Worm (Caenorhabditis elegans) whole organism, L4 larva: ENCODE results near the gene F07A11.4.
A peak's percentile ranks its signal among the peaks of the same experiment; 100 is the strongest.

ENCODE experiments used
- D1046.2 ChIP-seq: fragments of 200-800 bp; sonication (Bioruptor generic); IDR thresholded peaks from 2 replicates; pipeline ENCODE4 v1.3.6; 2022; ENCODE audit warnings: missing genetic modification characterization, missing compliant biosample characterization
- F10B5.3 ChIP-seq: sonication (generic microtip); optimal IDR thresholded peaks from 2 replicates; lab custom pipeline; 2016; ENCODE audit warnings: mild to moderate bottlenecking, missing genetic modification characterization, missing compliant biosample characterization
- F37D6.2 ChIP-seq: sonication (generic microtip); optimal IDR thresholded peaks from 2 replicates; lab custom pipeline; 2016; ENCODE audit warnings: mild to moderate bottlenecking, missing genetic modification characterization, missing compliant biosample characterization
- F49E8.2 ChIP-seq: sonication (generic microtip); optimal IDR thresholded peaks from 2 replicates; lab custom pipeline; 2016; ENCODE audit warnings: missing compliant biosample characterization, mild to moderate bottlenecking, missing genetic modification characterization, borderline replicate concordance
- T20F7.1 ChIP-seq: fragments of 200-800 bp; sonication (Bioruptor generic); optimal IDR thresholded peaks from 2 replicates; lab custom pipeline; 2018; ENCODE audit warnings: mild to moderate bottlenecking, missing genetic modification characterization, missing compliant biosample characterization
- Y105C5A.15 ChIP-seq: fragments of 200-800 bp; sonication (Bioruptor generic); IDR thresholded peaks from 2 replicates; pipeline ENCODE4 v1.3.6; 2022; ENCODE audit warnings: missing genetic modification characterization, missing compliant biosample characterization
- ZK546.5 ChIP-seq, 2 experiments: sonication (generic microtip); optimal IDR thresholded peaks; 2 replicates each; lab custom pipeline; 2017; ENCODE audit warnings: missing biosample characterization in 2 of 2, missing genetic modification characterization in 2 of 2
- ceh-20 ChIP-seq: fragments of 200-800 bp; sonication (Bioruptor generic); IDR thresholded peaks from 2 replicates; pipeline ENCODE4 v1.3.6; 2022; ENCODE audit warnings: missing genetic modification reagents, missing genetic modification characterization, missing compliant biosample characterization
- ceh-28 ChIP-seq: fragments of 150-350 bp; optimal IDR thresholded peaks from 2 replicates; lab custom pipeline; 2014; ENCODE audit warnings: missing biosample characterization, missing genetic modification reagents, missing genetic modification characterization
- ceh-32 ChIP-seq: sonication (generic microtip); optimal IDR thresholded peaks from 2 replicates; lab custom pipeline; 2016; ENCODE audit warnings: mild to moderate bottlenecking, missing genetic modification characterization, missing compliant biosample characterization; ENCODE audit not compliant: poor library complexity
- ceh-62 ChIP-seq: sonication (generic microtip); optimal IDR thresholded peaks from 2 replicates; lab custom pipeline; 2017; ENCODE audit warnings: missing biosample characterization, missing genetic modification characterization
- ces-1 ChIP-seq: fragments of 150-350 bp; sonication (generic microtip); optimal IDR thresholded peaks from 4 replicates; lab custom pipeline; 2014; ENCODE audit warnings: missing biosample characterization, missing genetic modification reagents, missing genetic modification characterization
- cey-2 ChIP-seq: sonication (generic microtip); optimal IDR thresholded peaks from 3 replicates; lab custom pipeline; 2017; ENCODE audit warnings: missing genetic modification characterization, mild to moderate bottlenecking, missing compliant biosample characterization, antibody characterized with exemption, borderline replicate concordance; ENCODE audit not compliant: insufficient read depth
- daf-12 ChIP-seq: fragments of 150-350 bp; optimal IDR thresholded peaks from 2 replicates; lab custom pipeline; 2014; ENCODE audit warnings: missing biosample characterization, missing genetic modification reagents, missing genetic modification characterization
- daf-16 ChIP-seq, 3 experiments: sonication (generic microtip); optimal IDR thresholded peaks; 2 replicates each; lab custom pipeline; 2016 to 2017; ENCODE audit warnings: missing genetic modification characterization in 3 of 3, missing genetic modification reagents in 3 of 3, mild to moderate bottlenecking in 2 of 3, missing compliant biosample characterization in 2 of 3, missing biosample characterization in 1 of 3, moderate library complexity in 1 of 3
- dmd-6 ChIP-seq: fragments of 200-800 bp; sonication (Bioruptor generic); IDR thresholded peaks from 2 replicates; pipeline ENCODE4 v1.3.6; 2022; ENCODE audit warnings: missing genetic modification reagents, missing genetic modification characterization, missing compliant biosample characterization
- dmd-9 ChIP-seq: fragments of 200-800 bp; sonication (Bioruptor generic); IDR thresholded peaks from 2 replicates; pipeline ENCODE4 v1.3.6; 2022; ENCODE audit warnings: missing genetic modification reagents, missing genetic modification characterization, missing compliant biosample characterization
- duxl-1 ChIP-seq: sonication (generic microtip); optimal IDR thresholded peaks from 2 replicates; lab custom pipeline; 2016; ENCODE audit warnings: mild to moderate bottlenecking, missing genetic modification characterization, moderate library complexity, missing compliant biosample characterization; ENCODE audit not compliant: poor library complexity
- egl-27 ChIP-seq: sonication (generic microtip); optimal IDR thresholded peaks from 3 replicates; lab custom pipeline; 2017; ENCODE audit warnings: missing biosample characterization, missing genetic modification reagents, missing genetic modification characterization
- fos-1 ChIP-seq: fragments of 150-350 bp; optimal IDR thresholded peaks from 2 replicates; lab custom pipeline; 2014; ENCODE audit warnings: missing biosample characterization, missing genetic modification characterization
- hlh-11 ChIP-seq: fragments of 200-800 bp; sonication (Bioruptor generic); optimal IDR thresholded peaks from 2 replicates; lab custom pipeline; 2018; ENCODE audit warnings: mild to moderate bottlenecking, missing genetic modification characterization, missing compliant biosample characterization
- hlh-30 ChIP-seq: sonication (generic microtip); optimal IDR thresholded peaks from 2 replicates; lab custom pipeline; 2017; ENCODE audit warnings: antibody characterized with exemption, mild to moderate bottlenecking, missing genetic modification characterization, missing compliant biosample characterization; ENCODE audit not compliant: insufficient read depth
- lin-1 ChIP-seq: fragments of 200-800 bp; sonication (Bioruptor generic); IDR thresholded peaks from 2 replicates; pipeline ENCODE4 v1.3.6; 2022; ENCODE audit warnings: missing genetic modification reagents, missing genetic modification characterization, missing compliant biosample characterization
- lin-15B ChIP-seq: fragments of 150-350 bp; sonication (generic microtip); optimal IDR thresholded peaks from 3 replicates; lab custom pipeline; 2014; ENCODE audit warnings: missing biosample characterization, missing genetic modification characterization
- lin-29 ChIP-seq: fragments of 200-800 bp; sonication (Bioruptor generic); IDR thresholded peaks from 2 replicates; pipeline ENCODE4 v1.3.6; 2022; ENCODE audit warnings: missing genetic modification reagents, missing genetic modification characterization, missing compliant biosample characterization
- lsy-2 ChIP-seq, 2 experiments: fragments of 150-350 bp in 1 of 2; sonication (generic microtip) in 1 of 2; optimal IDR thresholded peaks; 2 replicates each; lab custom pipeline; 2014 to 2017; ENCODE audit warnings: missing biosample characterization in 2 of 2, missing genetic modification characterization in 2 of 2
- madf-9 ChIP-seq: fragments of 200-800 bp; sonication (Bioruptor generic); conservative IDR thresholded peaks from 2 replicates; pipeline ENCODE4 v1.3.6; 2022; ENCODE audit warnings: missing genetic modification reagents, missing genetic modification characterization, missing compliant biosample characterization
- mep-1 ChIP-seq: fragments of 150-350 bp; sonication (generic microtip); optimal IDR thresholded peaks from 3 replicates; lab custom pipeline; 2014; ENCODE audit warnings: missing biosample characterization, missing genetic modification characterization
- nhr-102 ChIP-seq: sonication (generic microtip); optimal IDR thresholded peaks from 2 replicates; lab custom pipeline; 2016; ENCODE audit warnings: mild to moderate bottlenecking, missing genetic modification characterization, moderate library complexity, missing compliant biosample characterization
- nhr-11 ChIP-seq: fragments of 150-350 bp; optimal IDR thresholded peaks from 2 replicates; lab custom pipeline; 2014; ENCODE audit warnings: missing biosample characterization, missing genetic modification characterization
- nhr-28 ChIP-seq: fragments of 150-350 bp; optimal IDR thresholded peaks from 2 replicates; lab custom pipeline; 2014; ENCODE audit warnings: missing biosample characterization, missing genetic modification characterization
- nhr-41 ChIP-seq: fragments of 200-800 bp; sonication (Bioruptor generic); IDR thresholded peaks from 2 replicates; pipeline ENCODE4 v1.3.6; 2022; ENCODE audit warnings: missing genetic modification reagents, missing genetic modification characterization, missing compliant biosample characterization
- nhr-48 ChIP-seq: sonication (generic microtip); optimal IDR thresholded peaks from 2 replicates; lab custom pipeline; 2016; ENCODE audit warnings: mild to moderate bottlenecking, missing genetic modification characterization, missing compliant biosample characterization
- nhr-76 ChIP-seq: fragments of 150-350 bp; optimal IDR thresholded peaks from 2 replicates; lab custom pipeline; 2014; ENCODE audit warnings: missing biosample characterization, missing genetic modification characterization
- php-3 ChIP-seq: fragments of 200-800 bp; sonication (Bioruptor generic); IDR thresholded peaks from 2 replicates; pipeline ENCODE4 v1.3.6; 2022; ENCODE audit warnings: missing genetic modification reagents, missing genetic modification characterization, missing compliant biosample characterization
- pqm-1 ChIP-seq: sonication (generic microtip); optimal IDR thresholded peaks from 2 replicates; lab custom pipeline; 2017; ENCODE audit warnings: missing biosample characterization, missing genetic modification characterization
- saeg-2 ChIP-seq: fragments of 200-800 bp; sonication (Bioruptor generic); IDR thresholded peaks from 2 replicates; pipeline ENCODE4 v1.3.6; 2022; ENCODE audit warnings: missing genetic modification reagents, missing genetic modification characterization, missing compliant biosample characterization
- sdz-12 ChIP-seq: fragments of 200-800 bp; sonication (Bioruptor generic); optimal IDR thresholded peaks from 2 replicates; lab custom pipeline; 2018; ENCODE audit warnings: mild to moderate bottlenecking, missing genetic modification characterization, missing compliant biosample characterization
- set-16 ChIP-seq: fragments of 200-800 bp; sonication (Bioruptor generic); IDR thresholded peaks from 2 replicates; pipeline ENCODE4 v1.3.6; 2022; ENCODE audit warnings: missing genetic modification reagents, missing genetic modification characterization, missing compliant biosample characterization
- tag-97 ChIP-seq: fragments of 200-800 bp; sonication (Bioruptor generic); IDR thresholded peaks from 2 replicates; pipeline ENCODE4 v1.3.6; 2022; ENCODE audit warnings: missing genetic modification characterization, missing compliant biosample characterization
- tra-1 ChIP-seq: fragments of 200-800 bp; sonication (Bioruptor generic); IDR thresholded peaks from 2 replicates; pipeline ENCODE4 v1.3.6; 2022; ENCODE audit warnings: missing genetic modification reagents, missing genetic modification characterization, missing compliant biosample characterization
- unc-130 ChIP-seq: sonication (generic microtip); optimal IDR thresholded peaks from 2 replicates; lab custom pipeline; 2016; ENCODE audit warnings: missing genetic modification reagents, missing genetic modification characterization, missing compliant biosample characterization
- vab-7 ChIP-seq: fragments of 200-800 bp; sonication (Bioruptor generic); IDR thresholded peaks from 2 replicates; pipeline ENCODE4 v1.3.6; 2022; ENCODE audit warnings: missing genetic modification reagents, missing genetic modification characterization, missing compliant biosample characterization
- zfp-3 ChIP-seq: fragments of 200-800 bp; sonication (Bioruptor generic); conservative IDR thresholded peaks from 2 replicates; pipeline ENCODE4 v1.3.6; 2022; ENCODE audit warnings: missing genetic modification reagents, missing genetic modification characterization, missing compliant biosample characterization
- ztf-11 ChIP-seq: fragments of 150-350 bp; optimal IDR thresholded peaks from 2 replicates; lab custom pipeline; 2014; ENCODE audit warnings: missing biosample characterization, missing genetic modification characterization
- ztf-7 ChIP-seq: fragments of 150-350 bp; optimal IDR thresholded peaks from 2 replicates; lab custom pipeline; 2014; ENCODE audit warnings: missing biosample characterization, missing genetic modification characterization

Gene F07A11.4

DNA sequence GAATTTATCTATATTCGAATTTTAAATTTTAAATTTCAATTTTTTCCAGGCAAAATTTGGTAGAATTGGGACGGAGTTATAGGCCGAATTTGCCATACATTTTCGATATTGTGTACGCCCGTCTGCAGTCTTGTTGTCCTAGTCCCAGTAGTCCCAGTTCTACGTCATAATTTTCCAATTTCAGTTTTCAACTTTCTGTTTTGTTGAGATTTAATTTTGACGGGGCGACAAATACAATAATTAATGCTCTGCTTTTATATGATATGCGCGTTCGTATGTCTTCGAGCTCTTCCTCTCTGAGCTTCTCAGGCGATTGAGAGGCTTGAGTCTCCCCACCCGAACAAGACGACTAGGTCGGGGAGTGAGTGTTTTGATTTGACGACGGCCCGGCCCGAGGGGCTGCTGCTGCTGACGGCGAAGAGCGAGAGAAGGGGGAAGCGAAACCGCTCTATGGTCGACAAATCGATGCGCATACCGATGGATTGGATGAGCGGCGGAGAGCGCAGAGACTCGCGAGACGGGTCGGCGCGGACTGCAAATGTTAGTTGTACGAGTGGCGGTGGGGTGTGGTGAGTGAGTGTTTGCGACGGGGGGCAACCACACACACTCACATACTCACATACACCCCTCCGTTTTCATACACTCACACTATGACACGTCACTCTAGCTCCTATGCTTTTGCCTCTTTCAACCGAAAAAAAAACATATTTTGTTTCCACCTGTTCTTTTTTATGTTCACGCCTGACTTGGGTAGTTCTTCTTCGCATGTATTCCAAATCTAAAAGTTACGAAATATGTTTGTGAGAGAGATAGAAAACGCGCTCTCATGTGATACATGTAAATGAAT, 34.1 kb downstream of the F07A11.4 start (continued):
- no peak for TF ChIP-seq sdz-12 (GFP tag; lab: Kevin White, UChicago)
- TF ChIP-seq vab-7 (GFP tag; lab: Robert Waterston, UW) = no peak
- TF ChIP-seq ceh-32 (tag; lab: Kevin White, UChicago) = no peak
- TF ChIP-seq dmd-6 = peak; percentile 80
- TF ChIP-seq daf-16 (GFP tag; optimal IDR thresholded peaks at IDR 0.05; lab: Kevin White, UChicago) = peak in 1 of 2 experiments; percentile 20
- TF ChIP-seq daf-16 (tag; optimal IDR thresholded peaks at IDR 0.05; lab: Kevin White, UChicago) = peak; percentile 30
- TF ChIP-seq madf-9 (GFP tag; lab: Robert Waterston, UW) = peak; percentile 60; the same call in 1 of the 2 replicates
- no peak for TF ChIP-seq unc-130 (GFP tag; lab: Kevin White, UChicago)
- TF ChIP-seq ceh-28 = peak; percentile 80
- peak; percentile 47 for TF ChIP-seq nhr-48
- 0 out of 2 replicates have a peak, but pooled peaks have one; percentile 19 for TF ChIP-seq tag-97 (GFP tag; lab: Robert Waterston, UW)
- TF ChIP-seq lin-1 (GFP tag; lab: Robert Waterston, UW) = peak; percentile 60
- TF ChIP-seq nhr-28 (tag; lab: Kevin White, UChicago) = peak; percentile 79
- peak; percentile 61; the same call in 1 of the 2 replicates for TF ChIP-seq tra-1 (GFP tag; lab: Robert Waterston, UW)
- TF ChIP-seq lin-29 (GFP tag; lab: Robert Waterston, UW) = no peak
- TF ChIP-seq nhr-11 (tag; lab: Kevin White, UChicago) = peak; percentile 88
- TF ChIP-seq F49E8.2 (tag; lab: Kevin White, UChicago) = no peak
- no peak for TF ChIP-seq D1046.2
- no peak for TF ChIP-seq ztf-7 (tag; lab: Kevin White, UChicago)
- 0 out of 2 replicates have a peak, but pooled peaks have one; percentile 31 for TF ChIP-seq zfp-3
- peak; percentile 95 for TF ChIP-seq hlh-11 (tag; lab: Kevin White, UChicago)
- TF ChIP-seq ceh-62 (tag; lab: Kevin White, UChicago) = no peak
- peak; percentile 87 for TF ChIP-seq ceh-20 (GFP tag; lab: Robert Waterston, UW)
- peak; percentile 57 for TF ChIP-seq duxl-1 (tag; lab: Kevin White, UChicago)
- TF ChIP-seq mep-1 = peak; percentile 90
- no peak for TF ChIP-seq ztf-11
- TF ChIP-seq php-3 (GFP tag; lab: Robert Waterston, UW) = no peak
- TF ChIP-seq ZK546.5 (tag; optimal IDR thresholded peaks at IDR 0.05; lab: Kevin White, UChicago) = no peak
- peak; percentile 56 to 74 for TF ChIP-seq lsy-2 (tag; optimal IDR thresholded peaks at IDR 0.05; lab: Kevin White, UChicago)
- no peak for TF ChIP-seq cey-2
- TF ChIP-seq ces-1 (GFP tag; lab: Kevin White, UChicago) = no peak
- TF ChIP-seq saeg-2 = peak; percentile 65; the same call in 1 of the 2 replicates
- TF ChIP-seq, all 104 proteins: peak for 56

- TF ChIP-seq nhr-41 (GFP tag; lab: Robert Waterston, UW) = no peak
- no peak for TF ChIP-seq T20F7.1 (GFP tag; lab: Kevin White, UChicago)
- no peak for TF ChIP-seq zfp-3
- no peak for TF ChIP-seq F37D6.2
- peak; percentile 49 for TF ChIP-seq set-16 (GFP tag; lab: Robert Waterston, UW)
- TF ChIP-seq lin-15B = no peak
- TF ChIP-seq sdz-12 (GFP tag; lab: Kevin White, UChicago) = no peak
- no peak for TF ChIP-seq daf-12
- TF ChIP-seq mep-1 = peak; percentile 87
- TF ChIP-seq saeg-2 = peak; percentile 45; the same call in 1 of the 2 replicates
- TF ChIP-seq unc-130 (GFP tag; lab: Kevin White, UChicago) = no peak
- TF ChIP-seq hlh-11 (tag; lab: Kevin White, UChicago) = peak; percentile 95
- TF ChIP-seq lsy-2 (tag; optimal IDR thresholded peaks at IDR 0.05; lab: Kevin White, UChicago) = peak; percentile 82 to 83
- TF ChIP-seq lin-29 (GFP tag; lab: Robert Waterston, UW) = no peak
- TF ChIP-seq Y105C5A.15 (GFP tag; lab: Robert Waterston, UW) = no peak
- no peak for TF ChIP-seq nhr-76 (tag; lab: Kevin White, UChicago)
- TF ChIP-seq pqm-1 (tag; lab: Kevin White, UChicago) = peak; percentile 25
- TF ChIP-seq fos-1 = peak; percentile 64
- TF ChIP-seq egl-27 (tag; lab: Kevin White, UChicago) = no peak
- TF ChIP-seq hlh-30 = peak; percentile 76
- TF ChIP-seq F10B5.3 = no peak
- TF ChIP-seq nhr-102 = peak; percentile 51
- TF ChIP-seq dmd-9 (GFP tag; lab: Robert Waterston, UW) = peak; percentile 60; the same call in 1 of the 2 replicates
- peak; percentile 57; the same call in 1 of the 2 replicates for TF ChIP-seq tra-1 (GFP tag; lab: Robert Waterston, UW)
- no peak for TF ChIP-seq ceh-62 (tag; lab: Kevin White, UChicago)
- peak; percentile 56 for TF ChIP-seq duxl-1 (tag; lab: Kevin White, UChicago)
These were observed 34.9 kb downstream of the F07A11.4 start for ce11 chrII:11635745-11636161.
